Fruit fly (Drosophila melanogaster): ENCODE results near the gene Vav.

Vav gene

DNA sequence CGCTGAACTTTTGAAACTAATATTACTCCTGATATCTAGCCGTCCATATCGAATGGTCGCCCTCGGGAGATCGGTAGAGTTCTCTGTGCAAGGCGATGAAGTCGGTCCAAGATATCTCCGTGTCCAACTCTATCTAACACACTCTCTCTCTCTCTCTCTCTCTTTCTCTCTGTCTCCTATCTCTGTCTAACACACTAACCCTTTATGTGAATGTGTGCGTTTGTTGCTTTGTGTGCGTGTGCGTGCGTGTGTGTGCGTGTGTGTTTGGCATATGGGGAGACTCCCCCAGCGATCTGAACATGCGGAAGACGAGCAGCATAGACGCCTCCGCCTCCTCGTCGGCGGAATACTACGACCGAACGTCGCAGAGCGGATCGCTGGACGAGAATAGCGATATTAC, 2.8 kb downstream of the Vav start:
- TF ChIP-seq CG15710 (tag; optimal IDR thresholded peaks at IDR 0.05) (no peak), gl (tag; optimal IDR thresholded peaks at IDR 0.05) (no peak), Pif1A (GFP tag; optimal IDR thresholded peaks at IDR 0.05) (no peak), CG10348 (GFP tag; IDR thresholded peaks at IDR 0.05) (no peak), EcR (GFP tag; optimal IDR thresholded peaks at IDR 0.05) (no peak), Pif1B (GFP tag; optimal IDR thresholded peaks at IDR 0.05) (no peak), CG34367 (tag; optimal IDR thresholded peaks at IDR 0.05) (no peak), CG32121 (GFP tag; IDR thresholded peaks at IDR 0.05) (no peak), CG9948 (tag; optimal IDR thresholded peaks at IDR 0.05) (no peak), CG14655 (GFP tag; optimal IDR thresholded peaks at IDR 0.05) (no peak), CG8159 (tag; optimal IDR thresholded peaks at IDR 0.05) (no peak), D1 (tag; optimal IDR thresholded peaks at IDR 0.05) (no peak), CG12605 (GFP tag; IDR thresholded peaks at IDR 0.05) (no peak), fd96Ca (GFP tag; IDR thresholded peaks at IDR 0.05) (no peak), CG4496 (GFP tag; IDR thresholded peaks at IDR 0.05) (no peak), Ets98B (GFP tag; IDR thresholded peaks at IDR 0.05) (no peak), CG17806 (tag; optimal IDR thresholded peaks at IDR 0.05) (no peak), CG8301 (tag; optimal IDR thresholded peaks at IDR 0.05) (no peak), CG13204 (GFP tag; optimal IDR thresholded peaks at IDR 0.05) (no peak), rn (GFP tag; IDR thresholded peaks at IDR 0.05) (no peak)

DNA sequence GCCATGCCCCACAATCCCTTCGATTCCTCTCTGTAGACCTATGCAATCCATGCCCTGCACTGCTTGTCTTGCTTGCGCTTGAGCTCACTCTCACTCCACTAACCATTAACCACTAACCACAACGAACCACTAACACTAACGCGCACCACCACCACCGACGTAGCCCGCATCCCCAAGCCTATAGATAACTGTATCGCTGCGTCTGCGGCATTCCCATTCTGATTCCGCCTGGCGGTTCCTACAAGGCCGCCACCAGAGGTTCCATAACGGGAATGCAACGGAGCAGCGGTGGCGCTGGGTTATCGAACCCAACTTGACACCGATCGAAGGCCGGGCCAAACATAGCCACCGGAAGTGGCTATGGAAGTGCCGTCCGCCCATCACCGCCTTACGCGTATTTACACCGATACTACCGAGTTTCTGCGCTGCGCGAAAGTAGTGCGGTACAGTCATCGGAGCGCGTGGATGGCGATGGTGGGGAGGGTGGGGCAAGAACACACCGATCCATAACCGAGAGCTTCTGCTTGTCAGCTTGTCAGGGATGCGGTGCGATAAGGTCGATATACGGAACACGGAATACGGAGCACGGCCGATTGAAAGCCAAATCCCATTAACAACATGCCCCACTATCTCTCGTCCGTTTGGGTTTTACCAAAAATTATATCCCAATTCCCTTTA, 4.3 kb downstream of the Vav start:
- TF ChIP-seq CG8159 (tag; optimal IDR thresholded peaks at IDR 0.05) (no peak), Snoo (tag; optimal IDR thresholded peaks at IDR 0.05) (no peak), CG17806 (tag; optimal IDR thresholded peaks at IDR 0.05) (no peak), Pif1B (GFP tag; optimal IDR thresholded peaks at IDR 0.05) (no peak), Ets98B (GFP tag; IDR thresholded peaks at IDR 0.05) (no peak), gl (tag; optimal IDR thresholded peaks at IDR 0.05) (no peak), CG10348 (GFP tag; IDR thresholded peaks at IDR 0.05) (no peak), D1 (tag; optimal IDR thresholded peaks at IDR 0.05) (no peak), CG4496 (GFP tag; IDR thresholded peaks at IDR 0.05) (no peak), CG12605 (GFP tag; IDR thresholded peaks at IDR 0.05) (no peak), CG14655 (GFP tag; optimal IDR thresholded peaks at IDR 0.05) (no peak), Pif1A (GFP tag; optimal IDR thresholded peaks at IDR 0.05) (no peak), rn (GFP tag; IDR thresholded peaks at IDR 0.05) (no peak), fd96Ca (GFP tag; IDR thresholded peaks at IDR 0.05) (no peak), CG8301 (tag; optimal IDR thresholded peaks at IDR 0.05) (no peak), EcR (GFP tag; optimal IDR thresholded peaks at IDR 0.05) (peak; percentile 61), CG13204 (GFP tag; optimal IDR thresholded peaks at IDR 0.05) (peak; percentile 50), CG9948 (tag; optimal IDR thresholded peaks at IDR 0.05) (no peak)

DNA sequence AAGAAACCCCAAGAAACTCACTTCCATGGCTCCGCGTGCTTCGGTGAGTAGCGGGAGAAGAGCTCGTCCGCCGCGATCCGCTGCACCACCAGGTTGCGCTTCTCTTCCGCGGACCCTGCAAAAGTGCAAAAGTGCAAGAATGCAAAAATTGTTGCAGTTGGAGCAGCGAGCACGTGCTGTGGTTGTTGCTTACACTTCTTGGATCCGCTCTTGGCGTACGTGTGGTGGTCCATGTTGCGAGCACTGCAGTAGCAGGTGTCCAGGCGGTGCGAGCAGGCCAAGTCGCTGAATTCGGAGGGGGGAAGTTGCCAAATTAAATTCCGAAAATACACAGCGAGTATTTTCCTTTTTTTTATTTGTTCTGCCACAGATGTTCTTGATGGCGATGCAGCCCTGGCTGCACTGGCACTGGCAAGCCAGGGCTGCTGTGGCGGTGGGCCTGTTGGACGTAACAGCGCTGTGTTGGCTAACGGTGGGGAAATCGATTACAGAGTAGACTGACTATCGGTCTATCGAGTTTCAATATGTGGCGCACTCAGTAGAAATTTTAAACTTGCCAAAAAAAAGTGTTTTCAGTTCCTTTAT, 7.0 kb downstream of the Vav start, which contains the start of gene CG8010:
Gene CG8010 (minus strand): TSS at position 413 of the 585 bp plus-strand sequence.
- TF ChIP-seq rn (GFP tag; IDR thresholded peaks at IDR 0.05) = no peak
- TF ChIP-seq Ets98B (GFP tag; IDR thresholded peaks at IDR 0.05) = peak; percentile 32; the same call in 1 of the 2 replicates
- peak; percentile 64; the same call in 2 of the 3 replicates for TF ChIP-seq CG4496 (GFP tag; IDR thresholded peaks at IDR 0.05)
- TF ChIP-seq Pif1A (GFP tag; optimal IDR thresholded peaks at IDR 0.05) = no peak

DNA sequence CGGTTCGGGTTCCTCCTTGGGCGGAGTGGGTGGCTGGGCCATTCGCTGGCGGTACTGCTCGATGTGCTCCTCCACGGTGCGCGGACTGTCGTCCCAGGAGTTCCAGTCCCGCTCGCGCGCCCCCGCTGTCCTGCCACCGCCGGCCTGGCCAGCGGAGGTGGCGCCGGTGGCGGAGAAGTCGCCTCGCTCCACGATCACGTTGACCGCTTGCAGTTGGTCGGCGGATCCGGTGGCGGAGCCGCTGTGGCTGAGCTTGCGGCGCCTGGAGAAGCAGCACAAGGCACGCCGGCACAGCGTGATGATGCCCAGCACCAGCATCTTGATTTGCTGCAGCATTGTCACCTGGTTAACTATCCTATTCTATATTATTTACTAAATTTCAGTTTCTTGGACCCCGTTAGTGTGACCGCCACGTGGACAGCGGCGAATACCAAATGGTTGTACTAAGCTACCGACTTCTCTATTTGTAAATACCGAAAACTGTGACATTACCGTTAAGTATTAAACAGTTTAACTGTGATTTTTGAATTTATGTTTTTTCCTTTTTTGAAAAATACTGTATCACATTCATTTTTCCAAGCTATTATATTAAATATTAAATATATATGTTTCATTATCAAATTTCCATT, 15.0 kb downstream of the Vav start, which contains the start of the genes CG32537 and CG32536:
Gene CG32537 (minus strand): TSS at position 51 of the 629 bp plus-strand sequence.
Gene CG32536 (minus strand): TSS at position 410 of the 629 bp plus-strand sequence.
- no peak for TF ChIP-seq CG10348 (GFP tag; IDR thresholded peaks at IDR 0.05)

DNA sequence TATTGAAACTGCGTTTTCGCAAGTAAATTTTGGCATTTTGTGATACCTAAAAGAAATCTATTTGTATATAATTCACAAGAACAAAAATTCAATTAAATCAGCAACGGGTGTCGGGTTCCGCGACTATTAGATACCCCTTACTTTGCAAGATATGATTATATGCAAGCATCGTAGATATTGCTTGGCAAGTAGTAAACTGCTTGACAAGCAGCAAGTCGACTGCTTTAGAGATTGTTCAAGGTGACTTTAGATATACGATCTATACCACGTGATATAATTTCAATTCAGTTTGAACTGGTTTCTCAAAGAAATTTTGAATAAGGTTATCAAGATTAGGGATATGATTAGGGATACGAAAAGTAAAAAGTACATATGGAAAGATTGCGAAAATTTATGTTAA, 16.8 kb downstream of the Vav start:
- no peak for TF ChIP-seq CG4496 (GFP tag; IDR thresholded peaks at IDR 0.05)
- TF ChIP-seq D1 (tag; optimal IDR thresholded peaks at IDR 0.05) = no peak
- TF ChIP-seq rn (GFP tag; IDR thresholded peaks at IDR 0.05) = no peak
- TF ChIP-seq CG9948 (tag; optimal IDR thresholded peaks at IDR 0.05) = no peak
- no peak for TF ChIP-seq Ets98B (GFP tag; IDR thresholded peaks at IDR 0.05)
- no peak for TF ChIP-seq CG13204 (GFP tag; optimal IDR thresholded peaks at IDR 0.05)
- TF ChIP-seq CG12605 (GFP tag; IDR thresholded peaks at IDR 0.05) = no peak
- no peak for TF ChIP-seq CG15710 (tag; optimal IDR thresholded peaks at IDR 0.05)
- no peak for TF ChIP-seq CG34367 (tag; optimal IDR thresholded peaks at IDR 0.05)
- no peak for TF ChIP-seq EcR (GFP tag; optimal IDR thresholded peaks at IDR 0.05)
- TF ChIP-seq CG17806 (tag; optimal IDR thresholded peaks at IDR 0.05) = no peak
- TF ChIP-seq CG8301 (tag; optimal IDR thresholded peaks at IDR 0.05) = no peak
- no peak for TF ChIP-seq CG10348 (GFP tag; IDR thresholded peaks at IDR 0.05)
- TF ChIP-seq Snoo (tag; optimal IDR thresholded peaks at IDR 0.05) = no peak
- no peak for TF ChIP-seq Pif1A (GFP tag; optimal IDR thresholded peaks at IDR 0.05)
- TF ChIP-seq CG8159 (tag; optimal IDR thresholded peaks at IDR 0.05) = no peak

DNA sequence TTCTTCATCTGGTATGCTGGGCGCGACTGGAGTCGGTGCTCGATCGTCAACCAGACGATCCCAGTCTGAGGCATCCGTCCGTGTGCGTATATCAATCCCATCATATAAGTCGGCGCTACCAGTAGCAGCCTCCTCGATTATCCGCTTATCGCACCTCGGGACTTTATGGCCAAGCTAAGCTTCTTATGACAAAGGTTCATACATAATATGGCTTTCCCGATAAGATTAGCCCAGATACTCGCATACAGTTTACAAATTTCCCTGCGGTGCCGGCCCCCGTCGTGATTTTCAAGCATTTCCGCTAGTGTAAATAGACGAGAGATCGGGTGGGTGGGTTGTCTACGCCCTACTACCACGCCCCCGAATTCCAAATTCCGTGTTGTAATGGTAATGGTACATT, 18.6 kb downstream of the Vav start, which contains the start of gene CG8028:
Gene CG8028 (minus strand): TSS at position 101 of the 400 bp plus-strand sequence.
- TF ChIP-seq CG32121 (GFP tag; IDR thresholded peaks at IDR 0.05) (no peak), Snoo (tag; optimal IDR thresholded peaks at IDR 0.05) (no peak), Pif1A (GFP tag; optimal IDR thresholded peaks at IDR 0.05) (no peak), CG8159 (tag; optimal IDR thresholded peaks at IDR 0.05) (no peak), fd96Ca (GFP tag; IDR thresholded peaks at IDR 0.05) (no peak), CG13204 (GFP tag; optimal IDR thresholded peaks at IDR 0.05) (no peak), gl (tag; optimal IDR thresholded peaks at IDR 0.05) (no peak)
